Fruit fly (Drosophila melanogaster) whole organism, adult: ENCODE measurements around the gene CG46396.

Source experiments
- CG11617 ChIP-seq: fragments of 200-800 bp; sonication (Bioruptor generic); optimal IDR thresholded peaks from 2 replicates; lab custom pipeline; 2017; ENCODE audit warnings: mild to moderate bottlenecking, missing biosample characterization, missing genetic modification reagents, missing genetic modification characterization
- CG12768 ChIP-seq: fragments of 200-800 bp; sonication (Bioruptor generic); optimal IDR thresholded peaks from 2 replicates; lab custom pipeline; 2017; ENCODE audit warnings: missing biosample characterization, missing genetic modification characterization, mild to moderate bottlenecking, moderate library complexity, missing genetic modification reagents
- CG14711 ChIP-seq: fragments of 200-800 bp; sonication (Bioruptor generic); optimal IDR thresholded peaks from 2 replicates; lab custom pipeline; 2018; ENCODE audit warnings: missing biosample characterization, mild to moderate bottlenecking, missing genetic modification characterization, moderate library complexity
- CG1620 ChIP-seq: fragments of 200-800 bp; sonication (Bioruptor generic); optimal IDR thresholded peaks from 2 replicates; lab custom pipeline; 2016; ENCODE audit warnings: missing biosample characterization, missing genetic modification characterization
- CG33017 ChIP-seq: fragments of 200-800 bp; sonication (Bioruptor generic); optimal IDR thresholded peaks from 2 replicates; lab custom pipeline; 2018; ENCODE audit warnings: missing biosample characterization, mild to moderate bottlenecking, missing genetic modification characterization, moderate library complexity
- CG5204 ChIP-seq: fragments of 200-800 bp; sonication (Bioruptor generic); optimal IDR thresholded peaks from 2 replicates; lab custom pipeline; 2016; ENCODE audit warnings: missing biosample characterization, missing genetic modification characterization
- CG7045 ChIP-seq: fragments of 200-800 bp; sonication (Bioruptor generic); optimal IDR thresholded peaks from 2 replicates; lab custom pipeline; 2017; ENCODE audit warnings: missing biosample characterization, mild to moderate bottlenecking, missing genetic modification characterization
- CG7101 ChIP-seq: fragments of 200-800 bp; sonication (Bioruptor generic); optimal IDR thresholded peaks from 2 replicates; lab custom pipeline; 2018; ENCODE audit warnings: missing biosample characterization, mild to moderate bottlenecking, missing genetic modification characterization, moderate library complexity
- Clk ChIP-seq: fragments of 200-800 bp; sonication (Bioruptor generic); optimal IDR thresholded peaks from 2 replicates; lab custom pipeline; 2017; ENCODE audit warnings: missing biosample characterization, missing genetic modification characterization
- Crg-1 ChIP-seq: fragments of 200-800 bp; sonication (Bioruptor generic); optimal IDR thresholded peaks from 2 replicates; lab custom pipeline; 2016; ENCODE audit warnings: missing biosample characterization, missing genetic modification characterization
- Hr96 ChIP-seq: fragments of 200-800 bp; sonication (Bioruptor generic); optimal IDR thresholded peaks from 2 replicates; lab custom pipeline; 2016; ENCODE audit warnings: missing biosample characterization, missing genetic modification characterization
- Mnt ChIP-seq: fragments of 200-800 bp; sonication (Bioruptor generic); optimal IDR thresholded peaks from 2 replicates; lab custom pipeline; 2016; ENCODE audit warnings: missing biosample characterization, mild to moderate bottlenecking, missing genetic modification characterization
- bab1 ChIP-seq: fragments of 200-800 bp; sonication (Bioruptor generic); optimal IDR thresholded peaks from 3 replicates; lab custom pipeline; 2019; ENCODE audit warnings: missing biosample characterization, mild to moderate bottlenecking, missing genetic modification characterization, moderate library complexity
- cic ChIP-seq: fragments of 200-800 bp; sonication (Bioruptor generic); optimal IDR thresholded peaks from 2 replicates; lab custom pipeline; 2017; ENCODE audit warnings: missing biosample characterization, mild to moderate bottlenecking, missing genetic modification characterization, moderate library complexity
- cnc ChIP-seq, 2 experiments: fragments of >200 bp; optimal IDR thresholded peaks; 2 replicates each; lab custom pipeline; 2017
- kay ChIP-seq: fragments of 200-800 bp; sonication (Bioruptor generic); peaks from one replicate; lab custom pipeline; 2016; ENCODE audit warnings: missing biosample characterization, missing genetic modification characterization, borderline replicate concordance
- ovo ChIP-seq: fragments of 200-800 bp; sonication (Bioruptor generic); optimal IDR thresholded peaks from 2 replicates; lab custom pipeline; 2016; ENCODE audit warnings: missing biosample characterization, missing genetic modification characterization
- pad ChIP-seq: fragments of 200-800 bp; sonication (Bioruptor generic); optimal IDR thresholded peaks from 3 replicates; lab custom pipeline; 2017; ENCODE audit warnings: missing biosample characterization, missing genetic modification characterization, mild to moderate bottlenecking, moderate library complexity, missing genetic modification reagents
- tj ChIP-seq: fragments of 200-800 bp; sonication (Bioruptor generic); optimal IDR thresholded peaks from 3 replicates; lab custom pipeline; 2017; ENCODE audit warnings: missing biosample characterization, mild to moderate bottlenecking, missing genetic modification characterization, moderate library complexity
- toe ChIP-seq: fragments of 200-800 bp; sonication (Bioruptor generic); optimal IDR thresholded peaks from 2 replicates; lab custom pipeline; 2016; ENCODE audit warnings: missing biosample characterization, missing genetic modification characterization

Gene CG46396

dm6 chr3R:6343396-6344239, 39.8 kb downstream of the CG46396 start, which contains the start of gene CG17919:
CG17919 (plus strand) TSS chr3R:6344029.
- TF ChIP-seq cnc (optimal IDR thresholded peaks at IDR 0.05; lab: Kevin White, UChicago) (no peak), tj (GFP tag; lab: Kevin White, UChicago) (no peak), Crg-1 (GFP tag; lab: Kevin White, UChicago) (no peak), CG11617 (GFP tag; lab: Kevin White, UChicago) (no peak), Hr96 (GFP tag; lab: Kevin White, UChicago) (no peak), toe (GFP tag; lab: Kevin White, UChicago) (no peak), pad (no peak), CG7045 (no peak), kay (no peak), ovo (GFP tag; lab: Kevin White, UChicago) (no peak), bab1 (GFP tag; lab: Kevin White, UChicago) (no peak), cic (GFP tag; lab: Kevin White, UChicago) (no peak), Mnt (GFP tag; lab: Kevin White, UChicago) (no peak), CG14711 (tag; lab: Kevin White, UChicago) (no peak), CG7101 (tag; lab: Kevin White, UChicago) (no peak), CG12768 (GFP tag; lab: Kevin White, UChicago) (no peak), CG5204 (GFP tag; lab: Kevin White, UChicago) (no peak), CG1620 (GFP tag; lab: Kevin White, UChicago) (no peak)

dm6 chr3R:6345814-6346213, 42.0 kb downstream of the CG46396 start, which contains the start of the genes SmD2 and CG18048:
SmD2 (minus strand) TSS chr3R:6345911.
CG18048 (plus strand) TSS chr3R:6346111.
- TF ChIP-seq pad (no peak), CG5204 (GFP tag; lab: Kevin White, UChicago) (peak; percentile 18), toe (GFP tag; lab: Kevin White, UChicago) (no peak), cnc (optimal IDR thresholded peaks at IDR 0.05; lab: Kevin White, UChicago) (no peak), CG7101 (tag; lab: Kevin White, UChicago) (no peak), Mnt (GFP tag; lab: Kevin White, UChicago) (peak; percentile 65), CG12768 (GFP tag; lab: Kevin White, UChicago) (peak; percentile 7), CG33017 (no peak), Hr96 (GFP tag; lab: Kevin White, UChicago) (peak; percentile 6), CG14711 (tag; lab: Kevin White, UChicago) (peak; percentile 14), tj (GFP tag; lab: Kevin White, UChicago) (peak; percentile 6), cic (GFP tag; lab: Kevin White, UChicago) (no peak), CG1620 (GFP tag; lab: Kevin White, UChicago) (peak; percentile 23), CG11617 (GFP tag; lab: Kevin White, UChicago) (no peak), ovo (GFP tag; lab: Kevin White, UChicago) (no peak), Crg-1 (GFP tag; lab: Kevin White, UChicago) (no peak), Clk (GFP tag; lab: Kevin White, UChicago) (no peak), bab1 (GFP tag; lab: Kevin White, UChicago) (peak; percentile 24), CG7045 (no peak), kay (no peak)

- no peak for TF ChIP-seq cic (GFP tag; lab: Kevin White, UChicago)
- no peak for TF ChIP-seq CG12768 (GFP tag; lab: Kevin White, UChicago)
- no peak for TF ChIP-seq CG14711 (tag; lab: Kevin White, UChicago)
- TF ChIP-seq bab1 (GFP tag; lab: Kevin White, UChicago): no peak
Measured at dm6 chr3R:6348943-6349342, 45.1 kb downstream of the CG46396 start, which contains the start of gene Hr83. Hr83 (plus strand) TSS chr3R:6349243.

dm6 chr3R:6350755-6351154, 46.9 kb downstream of the CG46396 start, which contains the start of gene Pak:
Pak (plus strand) TSS chr3R:6350896.
- TF ChIP-seq pad (no peak), bab1 (GFP tag; lab: Kevin White, UChicago) (no peak), Crg-1 (GFP tag; lab: Kevin White, UChicago) (no peak), CG7045 (no peak), Mnt (GFP tag; lab: Kevin White, UChicago) (no peak), CG14711 (tag; lab: Kevin White, UChicago) (no peak)

dm6 chr3R:6351181-6351580, 47.3 kb downstream of the CG46396 start:
- TF ChIP-seq Crg-1 (GFP tag; lab: Kevin White, UChicago): no peak
- no peak for TF ChIP-seq kay
- no peak for TF ChIP-seq Hr96 (GFP tag; lab: Kevin White, UChicago)
- no peak for TF ChIP-seq Mnt (GFP tag; lab: Kevin White, UChicago)
- no peak for TF ChIP-seq CG1620 (GFP tag; lab: Kevin White, UChicago)
- TF ChIP-seq CG14711 (tag; lab: Kevin White, UChicago): no peak
- no peak for TF ChIP-seq CG12768 (GFP tag; lab: Kevin White, UChicago)
- TF ChIP-seq cnc (optimal IDR thresholded peaks at IDR 0.05; lab: Kevin White, UChicago): no peak
- TF ChIP-seq bab1 (GFP tag; lab: Kevin White, UChicago): no peak
- no peak for TF ChIP-seq CG7045
- no peak for TF ChIP-seq tj (GFP tag; lab: Kevin White, UChicago)
- no peak for TF ChIP-seq CG7101 (tag; lab: Kevin White, UChicago)
- peak; percentile 92 for TF ChIP-seq pad
- peak; percentile 34 for TF ChIP-seq cic (GFP tag; lab: Kevin White, UChicago)
- TF ChIP-seq CG33017: no peak
- TF ChIP-seq CG5204 (GFP tag; lab: Kevin White, UChicago): no peak
